Fruit fly (Drosophila melanogaster) whole organism, wandering third instar larva: ENCODE data around the gene Calr.
A peak's percentile ranks its signal among the peaks of the same experiment; 100 is the strongest.

ENCODE experiments used
- Abd-B ChIP-seq: fragments of >200 bp; optimal IDR thresholded peaks from 2 replicates; lab custom pipeline; 2017; ENCODE audit warnings: missing biosample characterization, missing genetic modification characterization
- CG32264 ChIP-seq: fragments of 200-800 bp; sonication (Bioruptor generic); optimal IDR thresholded peaks from 2 replicates; lab custom pipeline; 2016; ENCODE audit warnings: missing biosample characterization, missing genetic modification characterization
- CG9705 ChIP-seq: fragments of 200-800 bp; sonication (Bioruptor generic); optimal IDR thresholded peaks from 2 replicates; lab custom pipeline; 2018; ENCODE audit warnings: missing biosample characterization, mild to moderate bottlenecking, missing genetic modification characterization
- CrebA ChIP-seq: fragments of 200-800 bp; sonication (Bioruptor generic); optimal IDR thresholded peaks from 2 replicates; lab custom pipeline; 2016; ENCODE audit warnings: missing biosample characterization, mild to moderate bottlenecking, missing genetic modification characterization, borderline replicate concordance
- Dfd ChIP-seq: fragments of >200 bp; optimal IDR thresholded peaks from 2 replicates; lab custom pipeline; 2017; ENCODE audit warnings: missing biosample characterization, missing genetic modification characterization
- Dif ChIP-seq: fragments of 200-275, 200-300 bp; sonication (Bioruptor generic); optimal IDR thresholded peaks from 2 replicates; lab custom pipeline; 2018; ENCODE audit warnings: missing biosample characterization, missing genetic modification characterization; ENCODE audit not compliant: partially characterized antibody
- GATAd ChIP-seq: sonication (Bioruptor generic); optimal IDR thresholded peaks from 2 replicates; lab custom pipeline; 2016; ENCODE audit warnings: missing biosample characterization, missing genetic modification characterization
- HLH106 ChIP-seq: fragments of 200-800 bp; optimal IDR thresholded peaks from 3 replicates; lab custom pipeline; 2019; ENCODE audit warnings: missing biosample characterization, mild to moderate bottlenecking, missing genetic modification characterization, moderate library complexity
- Hnf4 ChIP-seq: fragments of 200-800 bp; sonication (Bioruptor generic); optimal IDR thresholded peaks from 2 replicates; lab custom pipeline; 2016; ENCODE audit warnings: missing biosample characterization, mild to moderate bottlenecking, missing genetic modification characterization
- Hr78 ChIP-seq: fragments of >200 bp; optimal IDR thresholded peaks from 2 replicates; lab custom pipeline; 2017; ENCODE audit warnings: missing biosample characterization, missing genetic modification characterization
- Hr83 ChIP-seq: fragments of 200-300 bp; sonication (Bioruptor generic); optimal IDR thresholded peaks from 2 replicates; lab custom pipeline; 2016; ENCODE audit warnings: missing biosample characterization, mild to moderate bottlenecking, missing genetic modification characterization, moderate library complexity; ENCODE audit not compliant: poor library complexity, severe bottlenecking
- Jra ChIP-seq: sonication (Bioruptor generic); optimal IDR thresholded peaks from 2 replicates; lab custom pipeline; 2016; ENCODE audit warnings: missing biosample characterization, missing genetic modification characterization
- Mio ChIP-seq: sonication (Bioruptor generic); optimal IDR thresholded peaks from 2 replicates; lab custom pipeline; 2016; ENCODE audit warnings: missing biosample characterization, missing genetic modification characterization
- Myc ChIP-seq: fragments of >200 bp; optimal IDR thresholded peaks from 2 replicates; lab custom pipeline; 2017
- N ChIP-seq: fragments of >200 bp; optimal IDR thresholded peaks from 2 replicates; lab custom pipeline; 2018; ENCODE audit warnings: missing biosample characterization, missing external identifiers, missing genetic modification characterization
- OdsH ChIP-seq: fragments of 200-800 bp; sonication (Bioruptor generic); optimal IDR thresholded peaks from 2 replicates; lab custom pipeline; 2016; ENCODE audit warnings: missing biosample characterization, mild to moderate bottlenecking, missing genetic modification characterization
- Rel ChIP-seq, 2 experiments: fragments of 200-800 bp; sonication (Bioruptor generic) in 1 of 2; optimal IDR thresholded peaks; 2 replicates in 1 of 2; 3 replicates in 1 of 2; lab custom pipeline; 2016 to 2019; ENCODE audit warnings: mild to moderate bottlenecking in 2 of 2, missing biosample characterization in 2 of 2, missing genetic modification characterization in 2 of 2, moderate library complexity in 1 of 2
- Sp1 ChIP-seq: fragments of 200-800 bp; sonication (Bioruptor generic); optimal IDR thresholded peaks from 3 replicates; lab custom pipeline; 2019; ENCODE audit warnings: missing biosample characterization, mild to moderate bottlenecking, missing genetic modification characterization, moderate library complexity
- Vsx2 ChIP-seq: fragments of 200-300, 225-300 bp; sonication (Bioruptor generic); optimal IDR thresholded peaks from 2 replicates; lab custom pipeline; 2018; ENCODE audit warnings: missing biosample characterization, missing genetic modification characterization; ENCODE audit not compliant: partially characterized antibody
- br ChIP-seq: fragments of 200-800 bp; sonication (Bioruptor generic); optimal IDR thresholded peaks from 2 replicates; lab custom pipeline; 2016; ENCODE audit warnings: missing biosample characterization, missing genetic modification characterization
- brk ChIP-seq: fragments of 200-800 bp; sonication (Bioruptor generic); optimal IDR thresholded peaks from 2 replicates; lab custom pipeline; 2016; ENCODE audit warnings: missing biosample characterization, mild to moderate bottlenecking, missing genetic modification characterization
- dl ChIP-seq, 2 experiments: fragments of 175-275, 200-275 bp in 1 of 2; fragments of 200-275 bp in 1 of 2; sonication (Bioruptor generic); optimal IDR thresholded peaks; lab custom pipeline; 2018; ENCODE audit warnings: mild to moderate bottlenecking in 2 of 2, missing biosample characterization in 2 of 2, missing genetic modification characterization in 2 of 2, moderate library complexity in 2 of 2; ENCODE audit not compliant: partially characterized antibody in 2 of 2, insufficient read depth in 1 of 2
- dmrt93B ChIP-seq: fragments of 200-800 bp; sonication (Bioruptor generic); optimal IDR thresholded peaks from 2 replicates; lab custom pipeline; 2018; ENCODE audit warnings: missing biosample characterization, mild to moderate bottlenecking, missing genetic modification characterization
- ey ChIP-seq: fragments of 200-800 bp; sonication (Bioruptor generic); optimal IDR thresholded peaks from 2 replicates; lab custom pipeline; 2016; ENCODE audit warnings: missing biosample characterization, missing genetic modification characterization
- foxo ChIP-seq, 2 experiments: fragments of 200-800 bp; sonication (Bioruptor generic); optimal IDR thresholded peaks; 2 replicates in 1 of 2; 3 replicates in 1 of 2; lab custom pipeline; 2016 to 2017; ENCODE audit warnings: missing biosample characterization in 2 of 2, missing genetic modification characterization in 2 of 2
- fru ChIP-seq: fragments of 200-800 bp; sonication (Bioruptor generic); optimal IDR thresholded peaks from 3 replicates; lab custom pipeline; 2016; ENCODE audit warnings: missing biosample characterization, mild to moderate bottlenecking, missing genetic modification characterization
- h ChIP-seq: fragments of 200-800 bp; sonication (Bioruptor generic); optimal IDR thresholded peaks from 3 replicates; lab custom pipeline; 2016; ENCODE audit warnings: missing biosample characterization, mild to moderate bottlenecking, missing genetic modification characterization
- jim ChIP-seq: fragments of 175-275, 200-325 bp; sonication (Bioruptor generic); optimal IDR thresholded peaks from 2 replicates; lab custom pipeline; 2016; ENCODE audit warnings: missing biosample characterization, mild to moderate bottlenecking, missing genetic modification characterization
- pan ChIP-seq: fragments of >200 bp; optimal IDR thresholded peaks from 2 replicates; lab custom pipeline; 2017
- psq ChIP-seq: fragments of 200-800 bp; sonication (Bioruptor generic); optimal IDR thresholded peaks from 3 replicates; lab custom pipeline; 2017; ENCODE audit warnings: missing biosample characterization, mild to moderate bottlenecking, missing genetic modification characterization, moderate library complexity
- rgr ChIP-seq: fragments of 200-800 bp; sonication (Bioruptor generic); optimal IDR thresholded peaks from 3 replicates; lab custom pipeline; 2016; ENCODE audit warnings: missing biosample characterization, mild to moderate bottlenecking, missing genetic modification characterization
- sage ChIP-seq: fragments of 200-800 bp; sonication (Bioruptor generic); optimal IDR thresholded peaks from 2 replicates; lab custom pipeline; 2016; ENCODE audit warnings: missing biosample characterization, mild to moderate bottlenecking, missing genetic modification characterization
- sv ChIP-seq: fragments of 200-800 bp; sonication (Bioruptor generic); optimal IDR thresholded peaks from 3 replicates; lab custom pipeline; 2016; ENCODE audit warnings: missing biosample characterization, missing genetic modification characterization
- tai ChIP-seq: sonication (Bioruptor generic); optimal IDR thresholded peaks from 2 replicates; lab custom pipeline; 2016; ENCODE audit warnings: missing biosample characterization, missing genetic modification characterization
- usp ChIP-seq: fragments of >200 bp; optimal IDR thresholded peaks from 2 replicates; lab custom pipeline; 2017; ENCODE audit warnings: missing biosample characterization, missing genetic modification characterization
- woc ChIP-seq: sonication (Bioruptor generic); optimal IDR thresholded peaks from 2 replicates; lab custom pipeline; 2016; ENCODE audit warnings: missing biosample characterization, mild to moderate bottlenecking, missing genetic modification characterization

Gene Calr

dm6 chr3R:9630633-9631095, at the start of gene Calr:
Calr (minus strand) TSS chr3R:9630851.
- TF ChIP-seq br (GFP tag; lab: Kevin White, UChicago), result peak; percentile 74
- no peak for TF ChIP-seq usp (GFP tag; lab: Kevin White, UChicago)
- no peak for TF ChIP-seq Abd-B (GFP tag; lab: Kevin White, UChicago)
- TF ChIP-seq h (GFP tag; lab: Kevin White, UChicago), result peak; percentile 41
- peak; percentile 65 for TF ChIP-seq Sp1 (GFP tag; lab: Kevin White, UChicago)
- peak; percentile 81 for TF ChIP-seq psq (GFP tag; lab: Kevin White, UChicago)
- TF ChIP-seq dl (GFP tag; optimal IDR thresholded peaks at IDR 0.05; lab: Kevin White, UChicago; ENCODE audit: insufficient read depth in 1 of 2, partially characterized antibody in 2 of 2), result peak in 1 of 2 experiments; percentile 50
- TF ChIP-seq GATAd, result no peak
- TF ChIP-seq tai, result no peak
- peak; percentile 4 for TF ChIP-seq CG9705 (GFP tag; lab: Kevin White, UChicago)
- no peak for TF ChIP-seq Vsx2 (GFP tag; lab: Kevin White, UChicago)
- no peak for TF ChIP-seq OdsH
- peak; percentile 50 for TF ChIP-seq Jra (GFP tag; lab: Kevin White, UChicago)
- peak; percentile 13 for TF ChIP-seq fru (GFP tag; lab: Kevin White, UChicago)
- TF ChIP-seq Rel (GFP tag; optimal IDR thresholded peaks at IDR 0.05; lab: Kevin White, UChicago), result peak; percentile 48
- TF ChIP-seq Rel (tag; optimal IDR thresholded peaks at IDR 0.05; lab: Kevin White, UChicago), result peak; percentile 52
- TF ChIP-seq Hr83, result peak; percentile 63
- TF ChIP-seq sv, result peak; percentile 44
- peak; percentile 48 to 52 for TF ChIP-seq foxo (GFP tag; optimal IDR thresholded peaks at IDR 0.05; lab: Kevin White, UChicago)
- no peak for TF ChIP-seq dmrt93B
- no peak for TF ChIP-seq Hr78 (GFP tag; lab: Kevin White, UChicago)
- TF ChIP-seq N, result no peak
- TF ChIP-seq Dfd (GFP tag; lab: Kevin White, UChicago), result no peak
- peak; percentile 44 for TF ChIP-seq ey (GFP tag; lab: Kevin White, UChicago)
- peak; percentile 30 for TF ChIP-seq Mio (GFP tag; lab: Kevin White, UChicago)
- no peak for TF ChIP-seq pan (lab: Kevin White, UChicago)
- no peak for TF ChIP-seq HLH106 (tag; lab: Kevin White, UChicago)
- no peak for TF ChIP-seq sage (GFP tag; lab: Kevin White, UChicago)
- TF ChIP-seq Myc (lab: Kevin White, UChicago), result no peak
- TF ChIP-seq rgr (GFP tag; lab: Kevin White, UChicago), result peak; percentile 64
- TF ChIP-seq Hnf4 (GFP tag; lab: Kevin White, UChicago), result peak; percentile 61
- no peak for TF ChIP-seq CG32264 (GFP tag; lab: Kevin White, UChicago)
- TF ChIP-seq CrebA, result no peak
- TF ChIP-seq brk, result peak; percentile 49
- TF ChIP-seq woc (GFP tag; lab: Kevin White, UChicago), result no peak
- peak; percentile 44 for TF ChIP-seq jim (GFP tag; lab: Kevin White, UChicago)
- peak; percentile 86 for TF ChIP-seq Dif (GFP tag; lab: Kevin White, UChicago)
- TF ChIP-seq, all 38 proteins: peak for 19

- TF ChIP-seq sage (GFP tag; lab: Kevin White, UChicago) (no peak), psq (GFP tag; lab: Kevin White, UChicago) (no peak), Rel (GFP tag; optimal IDR thresholded peaks at IDR 0.05; lab: Kevin White, UChicago) (no peak), Rel (tag; optimal IDR thresholded peaks at IDR 0.05; lab: Kevin White, UChicago) (peak; percentile 99), brk (no peak), Sp1 (GFP tag; lab: Kevin White, UChicago) (no peak), Hr78 (GFP tag; lab: Kevin White, UChicago) (no peak), Vsx2 (GFP tag; lab: Kevin White, UChicago) (no peak)
Measured at dm6 chr3R:9679746-9680145, 49.1 kb upstream of the Calr start, which contains the start of gene nmdyn-D7. nmdyn-D7 (plus strand) TSS chr3R:9679939.

DNA sequence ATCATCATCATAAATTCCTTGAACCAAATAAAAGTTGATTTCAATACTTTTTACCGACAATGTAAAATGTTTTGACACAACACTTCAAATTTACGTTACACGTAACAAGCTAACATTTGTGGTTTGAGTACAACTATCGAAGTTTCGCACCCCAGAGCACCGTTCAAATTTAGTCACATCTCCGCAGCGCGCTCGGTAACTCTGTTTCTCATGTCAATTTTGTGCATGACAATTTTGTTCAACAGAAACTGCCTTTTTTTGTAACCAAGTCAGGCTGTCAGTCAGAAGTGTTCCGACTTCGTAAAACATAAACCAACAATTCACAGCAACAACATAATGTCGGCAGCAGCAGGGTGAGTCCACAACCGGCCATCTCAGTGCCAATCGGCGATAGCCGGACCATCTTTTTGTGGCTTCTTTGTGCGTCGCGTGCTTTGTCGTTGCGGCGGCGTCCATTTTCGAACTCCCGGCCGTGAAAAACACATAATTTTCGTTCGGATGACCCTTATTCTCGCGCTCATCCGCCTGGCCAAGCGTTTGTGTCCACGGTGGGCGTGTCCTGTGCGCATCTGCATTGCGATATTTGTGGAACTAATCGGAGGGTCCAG, 47.2 kb upstream of the Calr start, which contains the start of gene p23:
Gene p23 (plus strand): TSS at position 194 of the 608 bp plus-strand sequence.
- TF ChIP-seq rgr (GFP tag; lab: Kevin White, UChicago) (peak; percentile 28), brk (no peak), sv (peak; percentile 26), Dif (GFP tag; lab: Kevin White, UChicago) (peak; percentile 60), dmrt93B (no peak), Rel (GFP tag; optimal IDR thresholded peaks at IDR 0.05; lab: Kevin White, UChicago) (no peak), Rel (tag; optimal IDR thresholded peaks at IDR 0.05; lab: Kevin White, UChicago) (peak; percentile 51)
- TF ChIP-seq, all 38 proteins: peak for 4
